Fruit fly (Drosophila melanogaster) whole organism, embryonic: ENCODE data around the gene Pfas.

Experiments
- Antp ChIP-seq: fragments of 200-800 bp; sonication (Bioruptor generic); optimal IDR thresholded peaks from 3 replicates; lab custom pipeline; 2016; ENCODE audit warnings: missing biosample characterization, missing genetic modification characterization
- Atf3 ChIP-seq: fragments of 200-800 bp; sonication (Bioruptor generic); optimal IDR thresholded peaks from 3 replicates; lab custom pipeline; 2016; ENCODE audit warnings: missing biosample characterization, missing genetic modification characterization
- CG10321 ChIP-seq: fragments of 200-800 bp; sonication (Bioruptor generic); IDR thresholded peaks from 2 replicates; pipeline ENCODE4 v1.3.6; 2022; ENCODE audit warnings: missing biosample characterization, missing genetic modification characterization
- CG11085 ChIP-seq: fragments of 200-800 bp; sonication (Bioruptor generic); IDR thresholded peaks from 2 replicates; pipeline ENCODE4 v1.3.6; 2022; ENCODE audit warnings: missing biosample characterization, missing genetic modification characterization
- CG1233 ChIP-seq: fragments of 200-800 bp; sonication (Bioruptor generic); optimal IDR thresholded peaks from 4 replicates; lab custom pipeline; 2018; ENCODE audit warnings: missing biosample characterization, mild to moderate bottlenecking, missing genetic modification characterization
- CG13123 ChIP-seq: fragments of 200-800 bp; sonication (Bioruptor generic); optimal IDR thresholded peaks from 2 replicates; lab custom pipeline; 2016; ENCODE audit warnings: missing biosample characterization, missing genetic modification characterization
- CG13624 ChIP-seq: fragments of 200-800 bp; sonication (Bioruptor generic); optimal IDR thresholded peaks from 2 replicates; lab custom pipeline; 2016; ENCODE audit warnings: missing biosample characterization, missing genetic modification characterization
- CG15601 ChIP-seq: fragments of 200-800 bp; sonication (Bioruptor generic); optimal IDR thresholded peaks from 3 replicates; lab custom pipeline; 2019; ENCODE audit warnings: missing biosample characterization, mild to moderate bottlenecking, missing genetic modification characterization, moderate library complexity
- CG16815 ChIP-seq: fragments of 200-800 bp; sonication (Bioruptor generic); optimal IDR thresholded peaks from 3 replicates; lab custom pipeline; 2017; ENCODE audit warnings: missing biosample characterization, mild to moderate bottlenecking, missing genetic modification characterization
- CG2120 ChIP-seq: fragments of 200-800 bp; sonication (Bioruptor generic); optimal IDR thresholded peaks from 3 replicates; lab custom pipeline; 2016; ENCODE audit warnings: missing biosample characterization, missing genetic modification characterization
- CG30403 ChIP-seq: fragments of 200-800 bp; sonication (Bioruptor generic); optimal IDR thresholded peaks from 3 replicates; lab custom pipeline; 2016; ENCODE audit warnings: missing biosample characterization, missing genetic modification characterization
- CG4282 ChIP-seq: fragments of 200-800 bp; sonication (Bioruptor generic); optimal IDR thresholded peaks from 2 replicates; lab custom pipeline; 2016; ENCODE audit warnings: missing biosample characterization, missing genetic modification characterization
- CG7271 ChIP-seq: fragments of 200-800 bp; sonication (Bioruptor generic); optimal IDR thresholded peaks from 2 replicates; lab custom pipeline; 2018; ENCODE audit warnings: missing biosample characterization, mild to moderate bottlenecking, missing genetic modification characterization, moderate library complexity
- CG8089 ChIP-seq: fragments of 200-800 bp; sonication (Bioruptor generic); optimal IDR thresholded peaks from 3 replicates; lab custom pipeline; 2016; ENCODE audit warnings: missing biosample characterization, missing genetic modification characterization
- CG8290 ChIP-seq, 3 experiments: fragments of 200-800 bp; sonication (Bioruptor generic); optimal IDR thresholded peaks; 2 replicates each; lab custom pipeline; 2016 to 2019; ENCODE audit warnings: missing biosample characterization in 3 of 3, missing genetic modification characterization in 3 of 3, mild to moderate bottlenecking in 2 of 3, moderate library complexity in 1 of 3
- CG8924 ChIP-seq: fragments of 200-800 bp; optimal IDR thresholded peaks from 3 replicates; lab custom pipeline; 2019; ENCODE audit warnings: missing biosample characterization, mild to moderate bottlenecking, missing genetic modification characterization, moderate library complexity
- CG9797 ChIP-seq: fragments of 200-800 bp; sonication (Bioruptor generic); optimal IDR thresholded peaks from 3 replicates; lab custom pipeline; 2018; ENCODE audit warnings: missing biosample characterization, mild to moderate bottlenecking, missing genetic modification characterization
- CkIIα-i1 ChIP-seq: fragments of 200-800 bp; sonication (Bioruptor generic); IDR thresholded peaks from 2 replicates; pipeline ENCODE4 v1.3.6; 2022; ENCODE audit warnings: missing biosample characterization, missing genetic modification characterization
- D19A ChIP-seq: fragments of 200-800 bp; optimal IDR thresholded peaks from 3 replicates; lab custom pipeline; 2019; ENCODE audit warnings: missing biosample characterization, mild to moderate bottlenecking, missing genetic modification characterization, moderate library complexity
- Dip2 ChIP-seq: fragments of 200-800 bp; sonication (Bioruptor generic); IDR thresholded peaks from 2 replicates; pipeline ENCODE4 v1.3.6; 2022; ENCODE audit warnings: missing biosample characterization, missing genetic modification characterization
- Dref ChIP-seq: fragments of 200-800 bp; sonication (Bioruptor generic); IDR thresholded peaks from 2 replicates; pipeline ENCODE4 v1.3.6; 2022; ENCODE audit warnings: missing biosample characterization, missing genetic modification characterization
- HHEX ChIP-seq: fragments of 200-800 bp; sonication (Bioruptor generic); optimal IDR thresholded peaks from 3 replicates; lab custom pipeline; 2017; ENCODE audit warnings: missing biosample characterization, mild to moderate bottlenecking, missing genetic modification characterization, missing genetic modification reagents
- Lim3 ChIP-seq: fragments of 200-800 bp; sonication (Bioruptor generic); IDR thresholded peaks from 2 replicates; pipeline ENCODE4 v1.3.6; 2022; ENCODE audit warnings: missing biosample characterization, missing genetic modification characterization
- MBD-R2 ChIP-seq: fragments of 200-800 bp; sonication (Bioruptor generic); IDR thresholded peaks from 2 replicates; pipeline ENCODE4 v1.3.6; 2022; ENCODE audit warnings: missing biosample characterization, missing genetic modification characterization
- Oaz ChIP-seq: fragments of 200-800 bp; sonication (Bioruptor generic); IDR thresholded peaks from 2 replicates; pipeline ENCODE4 v1.3.6; 2022; ENCODE audit warnings: missing biosample characterization, missing genetic modification characterization
- Rfx ChIP-seq: fragments of 200-800 bp; sonication (Bioruptor generic); IDR thresholded peaks from 2 replicates; pipeline ENCODE4 v1.3.6; 2022; ENCODE audit warnings: missing biosample characterization, missing genetic modification characterization
- Sox102F ChIP-seq: fragments of 200-800 bp; sonication (Bioruptor generic); optimal IDR thresholded peaks from 2 replicates; lab custom pipeline; 2018; ENCODE audit warnings: missing biosample characterization, mild to moderate bottlenecking, missing genetic modification characterization, moderate library complexity
- Sry-β ChIP-seq: fragments of 200-800 bp; sonication (Bioruptor generic); optimal IDR thresholded peaks from 2 replicates; lab custom pipeline; 2018; ENCODE audit warnings: missing biosample characterization, mild to moderate bottlenecking, missing genetic modification characterization, moderate library complexity
- Stat92E ChIP-seq, 3 experiments: fragments of >200 bp in 2 of 3; fragments of 200-800 bp in 1 of 3; sonication (Bioruptor generic) in 1 of 3; optimal IDR thresholded peaks; 2 replicates each; lab custom pipeline; 2017 to 2019; ENCODE audit warnings: missing biosample characterization in 3 of 3, missing genetic modification characterization in 3 of 3, mild to moderate bottlenecking in 1 of 3, moderate library complexity in 1 of 3
- Xrp1 ChIP-seq: fragments of 200-800 bp; sonication (Bioruptor generic); IDR thresholded peaks from 2 replicates; pipeline ENCODE4 v1.3.6; 2022; ENCODE audit warnings: missing biosample characterization, missing genetic modification characterization
- bsh ChIP-seq, 2 experiments: fragments of 200-800 bp; sonication (Bioruptor generic); optimal IDR thresholded peaks; 2 replicates each; lab custom pipeline; 2017 to 2018; ENCODE audit warnings: mild to moderate bottlenecking in 2 of 2, missing biosample characterization in 2 of 2, missing genetic modification characterization in 2 of 2, moderate library complexity in 1 of 2
- chm ChIP-seq: fragments of 200-800 bp; sonication (Bioruptor generic); IDR thresholded peaks from 2 replicates; pipeline ENCODE4 v1.3.6; 2022; ENCODE audit warnings: missing biosample characterization, missing genetic modification characterization
- corto ChIP-seq: fragments of 200-800 bp; sonication (Bioruptor generic); optimal IDR thresholded peaks from 2 replicates; lab custom pipeline; 2016; ENCODE audit warnings: missing biosample characterization, mild to moderate bottlenecking, missing genetic modification characterization, moderate library complexity
- crc ChIP-seq: fragments of 200-800 bp; sonication (Bioruptor generic); optimal IDR thresholded peaks from 2 replicates; lab custom pipeline; 2016; ENCODE audit warnings: missing biosample characterization, missing genetic modification characterization
- dm ChIP-seq: fragments of 200-800 bp; sonication (Bioruptor generic); optimal IDR thresholded peaks from 3 replicates; lab custom pipeline; 2016; ENCODE audit warnings: missing biosample characterization, missing genetic modification characterization
- dpn ChIP-seq, 2 experiments: fragments of 200-800 bp; sonication (Bioruptor generic); optimal IDR thresholded peaks; 3 replicates each; lab custom pipeline; 2016; ENCODE audit warnings: missing biosample characterization in 2 of 2, missing genetic modification characterization in 2 of 2
- gsb-n ChIP-seq: fragments of 200-800 bp; sonication (Bioruptor generic); optimal IDR thresholded peaks from 3 replicates; lab custom pipeline; 2018; ENCODE audit warnings: missing biosample characterization, mild to moderate bottlenecking, missing genetic modification characterization
- lola ChIP-seq, 3 experiments: fragments of >200 bp in 2 of 3; fragments of 200-800 bp in 1 of 3; sonication (Bioruptor generic) in 1 of 3; optimal IDR thresholded peaks; 2 replicates each; lab custom pipeline; 2017 to 2019; ENCODE audit warnings: missing biosample characterization in 3 of 3, missing genetic modification characterization in 3 of 3, mild to moderate bottlenecking in 1 of 3, moderate library complexity in 1 of 3
- mld ChIP-seq: fragments of 200-800 bp; sonication (Bioruptor generic); IDR thresholded peaks from 3 replicates; pipeline ENCODE4 v1.3.6; 2022; ENCODE audit warnings: missing biosample characterization, missing genetic modification characterization; ENCODE audit not compliant: partially characterized antibody
- odd ChIP-seq: fragments of 200-800 bp; sonication (Bioruptor generic); optimal IDR thresholded peaks from 2 replicates; lab custom pipeline; 2017; ENCODE audit warnings: missing biosample characterization, mild to moderate bottlenecking, missing genetic modification characterization
- pho ChIP-seq: fragments of 200-800 bp; sonication (Bioruptor generic); optimal IDR thresholded peaks from 2 replicates; lab custom pipeline; 2016; ENCODE audit warnings: missing biosample characterization, missing genetic modification characterization
- phol ChIP-seq: fragments of 200-800 bp; sonication (Bioruptor generic); optimal IDR thresholded peaks from 3 replicates; lab custom pipeline; 2018; ENCODE audit warnings: missing biosample characterization, mild to moderate bottlenecking, missing genetic modification characterization, moderate library complexity
- pzg ChIP-seq: fragments of 200-800 bp; sonication (Bioruptor generic); optimal IDR thresholded peaks from 3 replicates; lab custom pipeline; 2018; ENCODE audit warnings: missing biosample characterization, mild to moderate bottlenecking, missing genetic modification characterization, moderate library complexity
- repo ChIP-seq: fragments of 200-800 bp; sonication (Bioruptor generic); optimal IDR thresholded peaks from 2 replicates; lab custom pipeline; 2016; ENCODE audit warnings: missing biosample characterization, missing genetic modification characterization
- row ChIP-seq: fragments of 200-800 bp; sonication (Bioruptor generic); IDR thresholded peaks from 3 replicates; pipeline ENCODE4 v1.3.6; 2022; ENCODE audit warnings: missing biosample characterization, missing genetic modification characterization
- slou ChIP-seq: fragments of 200-800 bp; sonication (Bioruptor generic); optimal IDR thresholded peaks from 3 replicates; lab custom pipeline; 2016; ENCODE audit warnings: missing biosample characterization, missing genetic modification characterization
- slp2 ChIP-seq: fragments of 200-800 bp; sonication (Bioruptor generic); optimal IDR thresholded peaks from 2 replicates; lab custom pipeline; 2016; ENCODE audit warnings: missing biosample characterization, missing genetic modification characterization
- sr ChIP-seq: fragments of 200-800 bp; sonication (Bioruptor generic); IDR thresholded peaks from 3 replicates; pipeline ENCODE4 v1.3.6; 2022; ENCODE audit warnings: missing biosample characterization, missing genetic modification characterization
- tio ChIP-seq: fragments of 200-800 bp; sonication (Bioruptor generic); optimal IDR thresholded peaks from 2 replicates; lab custom pipeline; 2017; ENCODE audit warnings: missing biosample characterization, missing genetic modification characterization, inconsistent platforms
- vfl ChIP-seq: fragments of 200-800 bp; sonication (Bioruptor generic); optimal IDR thresholded peaks from 2 replicates; lab custom pipeline; 2016; ENCODE audit warnings: missing biosample characterization, missing genetic modification characterization

Gene Pfas

DNA sequence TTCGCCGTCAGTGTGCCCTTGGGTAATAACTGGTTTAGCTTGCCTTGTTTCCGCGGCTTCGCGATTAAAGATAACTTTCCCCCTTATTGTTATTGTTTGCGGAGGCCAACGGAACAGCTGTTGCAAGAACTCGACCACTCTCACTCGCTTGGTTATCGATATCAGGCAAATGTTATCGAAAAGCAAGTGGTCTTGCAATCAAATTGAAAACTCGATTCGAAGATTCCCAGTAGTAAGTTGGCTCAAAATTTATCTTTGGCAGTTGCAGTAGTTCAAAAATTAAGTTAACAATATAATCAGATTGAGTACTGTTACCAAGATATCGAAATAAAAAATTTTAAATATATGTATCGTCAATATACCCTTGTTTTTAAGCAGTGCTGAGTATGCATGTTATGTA lies 20.0 kb upstream of the Pfas start, which contains the start of the genes Fbw5 and CG9147 (continued):
- TF ChIP-seq dm (peak; percentile 99), Sox102F (peak; percentile 100), Lim3 (GFP tag; lab: Robert Waterston, UW) (peak; percentile 98), CG8290 (GFP tag; optimal IDR thresholded peaks at IDR 0.05; lab: Kevin White, UChicago) (peak; percentile 99), CG8290 (tag; optimal IDR thresholded peaks at IDR 0.05; lab: Kevin White, UChicago) (peak; percentile 97 to 100), tio (GFP tag; lab: Kevin White, UChicago) (peak; percentile 100), pzg (GFP tag; lab: Kevin White, UChicago) (peak; percentile 71), CG4282 (peak; percentile 98), pho (peak; percentile 99), CG15601 (peak; percentile 99), phol (peak; percentile 98), Dref (peak; percentile 76), CG9797 (peak; percentile 56), CG8924 (tag; lab: Kevin White, UChicago) (peak; percentile 100), D19A (tag; lab: Kevin White, UChicago) (peak; percentile 99), Dip2 (GFP tag; lab: Robert Waterston, UW) (peak; percentile 54), CG13624 (peak; percentile 100), crc (GFP tag; lab: Kevin White, UChicago) (peak; percentile 99), lola (GFP tag; optimal IDR thresholded peaks at IDR 0.05; lab: Kevin White, UChicago) (peak in 1 of 3 experiments; percentile 100), odd (GFP tag; lab: Kevin White, UChicago) (peak; percentile 99), CG11085 (peak; percentile 98), CkIIα-i1 (GFP tag; lab: Robert Waterston, UW) (peak; percentile 96), Sry-β (peak; percentile 75), CG10321 (GFP tag; lab: Robert Waterston, UW) (peak; percentile 90), Stat92E (GFP tag; optimal IDR thresholded peaks at IDR 0.05; lab: Kevin White, UChicago) (peak in 1 of 3 experiments; percentile 99), CG8089 (GFP tag; lab: Kevin White, UChicago) (peak; percentile 99), Rfx (GFP tag; lab: Robert Waterston, UW) (peak; percentile 100), mld (0 out of 3 replicates have a peak, but pooled peaks have one; percentile 33), CG13123 (GFP tag; lab: Kevin White, UChicago) (peak; percentile 99), vfl (GFP tag; lab: Kevin White, UChicago) (peak; percentile 99), bsh (GFP tag; optimal IDR thresholded peaks at IDR 0.05; lab: Kevin White, UChicago) (peak; percentile 99 to 100), HHEX (GFP tag; lab: Kevin White, UChicago) (peak; percentile 99), Xrp1 (GFP tag; lab: Robert Waterston, UW) (peak; percentile 100), CG7271 (tag; lab: Kevin White, UChicago) (peak; percentile 93), dpn (GFP tag; optimal IDR thresholded peaks at IDR 0.05; lab: Kevin White, UChicago) (peak; percentile 100), CG2120 (GFP tag; lab: Kevin White, UChicago) (peak; percentile 100), Atf3 (GFP tag; lab: Kevin White, UChicago) (peak; percentile 99), CG16815 (GFP tag; lab: Kevin White, UChicago) (peak; percentile 100), sr (GFP tag; lab: Robert Waterston, UW) (peak; percentile 98), Antp (GFP tag; lab: Kevin White, UChicago) (peak; percentile 99), MBD-R2 (peak; percentile 100), slp2 (GFP tag; lab: Kevin White, UChicago) (peak; percentile 99), CG30403 (GFP tag; lab: Kevin White, UChicago) (peak; percentile 100), chm (GFP tag; lab: Robert Waterston, UW) (peak; percentile 100), gsb-n (tag; lab: Kevin White, UChicago) (peak; percentile 100), slou (peak; percentile 99), Oaz (GFP tag; lab: Robert Waterston, UW) (peak; percentile 99), row (GFP tag; lab: Robert Waterston, UW) (peak; percentile 100), repo (GFP tag; lab: Kevin White, UChicago) (peak; percentile 99), CG1233 (GFP tag; lab: Kevin White, UChicago) (peak; percentile 99), corto (GFP tag; lab: Kevin White, UChicago) (peak; percentile 99)
